Worm (Caenorhabditis elegans): ENCODE measurements around the gene C54C6.7.

ce11 chrIII:3509908-3510307, 36.3 kb downstream of the C54C6.7 start, which contains the start of the genes M01F1.4 and mrpl-35:
- TF ChIP-seq ets-7 (tag; optimal IDR thresholded peaks at IDR 0.05) (no peak), ceh-36 (tag; optimal IDR thresholded peaks at IDR 0.05) (no peak), tbx-37 (GFP tag; conservative IDR thresholded peaks at IDR 0.05) (no peak), flt-1 (GFP tag; IDR thresholded peaks at IDR 0.05) (no peak), ama-1 (optimal IDR thresholded peaks at IDR 0.05) (no peak), scrt-1 (GFP tag; IDR thresholded peaks at IDR 0.05) (no peak)

Measured in whole organism, early embryonic.